Worm (Caenorhabditis elegans): ENCODE data around the gene C39E9.8.

Gene C39E9.8

DNA sequence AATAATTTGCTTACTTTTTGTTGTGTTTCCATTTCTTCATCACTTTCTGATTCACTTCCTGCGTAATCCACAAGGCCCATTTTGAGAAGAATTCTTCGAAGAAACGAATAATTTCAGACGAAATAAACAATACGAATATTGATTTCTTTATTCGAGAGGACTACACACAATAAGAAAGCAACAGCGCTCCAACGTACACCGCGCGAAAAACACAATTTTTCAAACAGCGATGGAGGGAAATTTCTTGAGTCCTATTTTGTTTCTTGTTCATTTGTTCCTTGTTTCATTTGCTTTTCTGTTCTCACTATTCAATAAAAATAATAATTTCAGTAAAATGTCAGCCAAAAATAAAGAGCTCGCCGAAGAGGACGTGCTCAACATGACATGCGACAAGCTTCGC, 14.4 kb downstream of the C39E9.8 start, which contains the start of the genes prcc-1 and C39E9.12 (continued):
- TF ChIP-seq efl-3 (GFP tag; optimal IDR thresholded peaks at IDR 0.05) (no peak), ceh-82 (tag; optimal IDR thresholded peaks at IDR 0.05) (peak; percentile 27 to 78 (median 63)), rnt-1 (tag; optimal IDR thresholded peaks at IDR 0.05) (peak; percentile 79), tbx-2 (tag; optimal IDR thresholded peaks at IDR 0.05) (peak; percentile 37), nhr-76 (tag; optimal IDR thresholded peaks at IDR 0.05) (no peak), hlh-4 (tag; optimal IDR thresholded peaks at IDR 0.05) (no peak), nhr-85 (tag) (peak; percentile 46), nhr-28 (tag; optimal IDR thresholded peaks at IDR 0.05) (no peak), unc-98 (GFP tag; IDR thresholded peaks at IDR 0.05) (no peak), nhr-84 (tag; optimal IDR thresholded peaks at IDR 0.05) (no peak), sup-37 (GFP tag; optimal IDR thresholded peaks at IDR 0.05) (no peak), unc-130 (tag; optimal IDR thresholded peaks at IDR 0.05) (peak; percentile 73), ceh-63 (GFP tag; optimal IDR thresholded peaks at IDR 0.05) (no peak), grh-1 (GFP tag; IDR thresholded peaks at IDR 0.05) (no peak), mef-2 (tag; optimal IDR thresholded peaks at IDR 0.05) (no peak), ztf-4 (tag; optimal IDR thresholded peaks at IDR 0.05) (no peak), hpl-2 (GFP tag; optimal IDR thresholded peaks at IDR 0.05) (no peak), vab-15 (tag; optimal IDR thresholded peaks at IDR 0.05) (no peak), ets-5 (GFP tag; IDR thresholded peaks at IDR 0.05) (no peak), lin-35 (GFP tag; optimal IDR thresholded peaks at IDR 0.05) (peak; percentile 92 to 97), nhr-237 (tag; optimal IDR thresholded peaks at IDR 0.05) (no peak), F16B12.6 (tag; optimal IDR thresholded peaks at IDR 0.05) (peak; percentile 66), egl-13 (tag; optimal IDR thresholded peaks at IDR 0.05) (no peak), tlp-1 (tag; optimal IDR thresholded peaks at IDR 0.05) (no peak), lin-39 (tag; optimal IDR thresholded peaks at IDR 0.05) (no peak), snpc-4 (tag; optimal IDR thresholded peaks at IDR 0.05) (no peak), aly-2 (tag; optimal IDR thresholded peaks at IDR 0.05) (no peak), egl-27 (tag; optimal IDR thresholded peaks at IDR 0.05) (no peak), lin-13 (GFP tag; optimal IDR thresholded peaks at IDR 0.05) (peak; percentile 69), xbp-1 (tag; optimal IDR thresholded peaks at IDR 0.05) (peak; percentile 55), lin-15B (tag; optimal IDR thresholded peaks at IDR 0.05) (peak; percentile 84), unc-62 (GFP tag; optimal IDR thresholded peaks at IDR 0.05) (no peak), irx-1 (tag; optimal IDR thresholded peaks at IDR 0.05) (no peak), dsc-1 (tag; optimal IDR thresholded peaks at IDR 0.05) (peak; percentile 21), swsn-7 (tag; optimal IDR thresholded peaks at IDR 0.05) (peak; percentile 62), nhr-90 (tag; optimal IDR thresholded peaks at IDR 0.05; ENCODE audit: poor library complexity) (no peak), lsy-2 (tag; optimal IDR thresholded peaks at IDR 0.05) (peak; percentile 73 to 91), nhr-19 (GFP tag; conservative IDR thresholded peaks at IDR 0.05) (peak; percentile 43; the same call in 1 of the 2 replicates), nhr-20 (tag; optimal IDR thresholded peaks at IDR 0.05) (peak; percentile 53), unc-30 (tag; optimal IDR thresholded peaks at IDR 0.05) (no peak), mdl-1 (tag; optimal IDR thresholded peaks at IDR 0.05) (peak in 1 of 2 experiments; percentile 56), C04F5.9 (tag; optimal IDR thresholded peaks at IDR 0.05) (peak; percentile 14), lin-14 (GFP tag; optimal IDR thresholded peaks at IDR 0.05) (peak; percentile 67), nhr-77 (tag; optimal IDR thresholded peaks at IDR 0.05) (peak; percentile 54)

DNA sequence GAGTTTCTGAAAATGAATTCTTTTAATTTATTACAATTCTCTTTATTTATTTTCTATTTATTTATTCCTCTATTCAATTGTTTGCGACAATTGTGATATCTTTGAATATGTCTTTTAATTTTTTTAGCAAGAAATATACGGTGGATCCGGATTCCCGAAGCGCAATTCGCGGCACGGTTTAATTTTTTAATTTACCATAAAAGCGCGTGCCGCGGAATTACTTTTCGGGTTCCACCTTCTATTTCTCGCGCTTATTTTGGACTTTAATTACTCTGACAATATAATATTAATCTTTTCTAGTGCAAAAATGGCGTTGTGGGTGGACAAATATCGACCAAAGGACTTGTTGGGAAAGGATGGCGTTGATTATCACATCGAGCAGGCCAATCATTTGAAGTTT, 16.2 kb downstream of the C39E9.8 start, which contains the start of gene rfc-3:
TSS of gene rfc-3 (plus strand) at position 301 of the 400 bp plus-strand sequence.
- TF ChIP-seq zag-1 (tag; optimal IDR thresholded peaks at IDR 0.05) (no peak), hpl-2 (GFP tag; optimal IDR thresholded peaks at IDR 0.05) (no peak), unc-62 (GFP tag; optimal IDR thresholded peaks at IDR 0.05) (no peak), lin-13 (GFP tag; optimal IDR thresholded peaks at IDR 0.05) (no peak), efl-1 (optimal IDR thresholded peaks at IDR 0.05) (no peak), efl-1 (GFP tag; optimal IDR thresholded peaks at IDR 0.05 in 1 of 2) (peak in 1 of 2 experiments; percentile 57), lin-39 (tag; optimal IDR thresholded peaks at IDR 0.05) (no peak), jun-1 (tag; optimal IDR thresholded peaks at IDR 0.05) (no peak), snu-23 (GFP tag; optimal IDR thresholded peaks at IDR 0.05) (no peak)

Measured in whole organism, L1 larva.